Comparison of ENCODE assay signal across 4 worm cellular contexts in the genomic region with DNA sequence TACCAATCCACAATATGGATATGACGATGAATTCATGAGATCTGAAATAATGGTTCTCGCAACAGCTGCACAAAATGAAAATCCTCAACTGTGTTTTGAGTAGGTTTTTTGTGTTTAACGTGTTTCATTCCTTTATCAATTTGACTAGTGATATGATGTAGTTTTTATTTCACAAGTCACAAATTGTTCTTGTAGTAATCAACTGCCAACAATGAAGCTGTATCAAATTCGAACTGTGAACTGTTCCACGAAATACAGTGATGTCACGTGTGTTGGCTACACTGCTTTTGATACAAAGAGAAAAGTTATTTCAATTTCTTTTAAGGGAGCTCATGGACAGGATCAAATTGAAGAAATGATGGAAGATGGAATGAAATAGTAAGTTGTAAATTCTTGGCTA.
TF ChIP-seq lines count a peak whose summit lies in the region.

No protein-coding gene starts in this region.

TF ChIP-seq in whole organism, L1 larva, 84 proteins besides CTCF, POLR2A, EP300 and RAD21:
- peak; percentile 13 for TF ChIP-seq elt-2 (tag; optimal IDR thresholded peaks at IDR 0.05; lab: Kevin White, UChicago)
- no peak for TF ChIP-seq unc-98 (GFP tag; IDR thresholded peaks at IDR 0.05; lab: Robert Waterston, UW)
- TF ChIP-seq fkh-4 (tag; optimal IDR thresholded peaks at IDR 0.05; lab: Kevin White, UChicago; ENCODE audit: borderline replicate concordance), result no peak

TF ChIP-seq in whole organism, L3 larva, 47 proteins besides CTCF, POLR2A, EP300 and RAD21:
- no peak for TF ChIP-seq mdl-1 (tag; optimal IDR thresholded peaks at IDR 0.05; lab: Kevin White, UChicago)
- no peak for TF ChIP-seq nhr-237 (tag; optimal IDR thresholded peaks at IDR 0.05; lab: Kevin White, UChicago)
- TF ChIP-seq ztf-4 (tag; optimal IDR thresholded peaks at IDR 0.05; lab: Kevin White, UChicago), result no peak
- TF ChIP-seq ceh-9 (tag; optimal IDR thresholded peaks at IDR 0.05; lab: Kevin White, UChicago), result no peak
- no peak for TF ChIP-seq lin-39 (tag; optimal IDR thresholded peaks at IDR 0.05; lab: Kevin White, UChicago)
- peak; percentile 67 for TF ChIP-seq elt-2 (tag; optimal IDR thresholded peaks at IDR 0.05; lab: Kevin White, UChicago)
- no peak for TF ChIP-seq nhr-43 (tag; optimal IDR thresholded peaks at IDR 0.05; lab: Kevin White, UChicago; ENCODE audit: poor library complexity, severe bottlenecking)
- peak; percentile 24 for TF ChIP-seq pqm-1 (tag; optimal IDR thresholded peaks at IDR 0.05; lab: Kevin White, UChicago)
- no peak for TF ChIP-seq nhr-12 (tag; optimal IDR thresholded peaks at IDR 0.05; lab: Kevin White, UChicago)
- TF ChIP-seq snpc-4 (tag; optimal IDR thresholded peaks at IDR 0.05; lab: Kevin White, UChicago), result no peak
- no peak for TF ChIP-seq pha-4 (tag; optimal IDR thresholded peaks at IDR 0.05; lab: Kevin White, UChicago)

TF ChIP-seq in whole organism, L4 larva, 104 proteins besides CTCF, POLR2A, EP300 and RAD21:
- TF ChIP-seq nhr-6 (tag; optimal IDR thresholded peaks at IDR 0.05; lab: Kevin White, UChicago) (no peak), nhr-28 (tag; optimal IDR thresholded peaks at IDR 0.05; lab: Kevin White, UChicago) (peak; percentile 95), nhr-41 (GFP tag; IDR thresholded peaks at IDR 0.05; lab: Robert Waterston, UW) (no peak), ZK546.5 (tag; optimal IDR thresholded peaks at IDR 0.05; lab: Kevin White, UChicago) (no peak), daf-16 (GFP tag; optimal IDR thresholded peaks at IDR 0.05; lab: Kevin White, UChicago) (no peak), daf-16 (tag; optimal IDR thresholded peaks at IDR 0.05; lab: Kevin White, UChicago) (peak; percentile 56), sdz-12 (GFP tag; optimal IDR thresholded peaks at IDR 0.05; lab: Kevin White, UChicago) (no peak), Y5F2A.4 (GFP tag; optimal IDR thresholded peaks at IDR 0.05; lab: Kevin White, UChicago) (no peak), dpl-1 (GFP tag; optimal IDR thresholded peaks at IDR 0.05; lab: Kevin White, UChicago) (no peak), dmd-6 (GFP tag; IDR thresholded peaks at IDR 0.05; lab: Robert Waterston, UW) (peak; percentile 58), dve-1 (tag; optimal IDR thresholded peaks at IDR 0.05; lab: Kevin White, UChicago; ENCODE audit: insufficient read depth) (peak; percentile 50), nhr-237 (tag; optimal IDR thresholded peaks at IDR 0.05; lab: Kevin White, UChicago) (no peak), nhr-25 (tag; optimal IDR thresholded peaks at IDR 0.05; lab: Kevin White, UChicago; ENCODE audit: borderline replicate concordance, insufficient read depth) (no peak), vab-7 (GFP tag; IDR thresholded peaks at IDR 0.05; lab: Robert Waterston, UW) (no peak), mep-1 (tag; optimal IDR thresholded peaks at IDR 0.05; lab: Kevin White, UChicago) (peak; percentile 1), nhr-102 (tag; optimal IDR thresholded peaks at IDR 0.05; lab: Kevin White, UChicago) (no peak), nhr-76 (tag; optimal IDR thresholded peaks at IDR 0.05; lab: Kevin White, UChicago) (no peak), tra-1 (GFP tag; IDR thresholded peaks at IDR 0.05; lab: Robert Waterston, UW) (0 out of 2 replicates have a peak, but pooled peaks have one; percentile 40)

TF ChIP-seq in whole organism, young adult, 124 proteins besides CTCF, POLR2A, EP300 and RAD21:
- TF ChIP-seq nhr-80 (tag; optimal IDR thresholded peaks at IDR 0.05; lab: Kevin White, UChicago) (peak; percentile 38), ccch-3 (GFP tag; optimal IDR thresholded peaks at IDR 0.05; lab: Kevin White, UChicago) (no peak), nhr-179 (tag; optimal IDR thresholded peaks at IDR 0.05; lab: Kevin White, UChicago) (no peak), mes-4 (tag; optimal IDR thresholded peaks at IDR 0.05; lab: Kevin White, UChicago) (no peak), T26A5.8 (tag; optimal IDR thresholded peaks at IDR 0.05; lab: Kevin White, UChicago) (no peak), zim-3 (tag; optimal IDR thresholded peaks at IDR 0.05; lab: Kevin White, UChicago) (no peak), ceh-100 (GFP tag; IDR thresholded peaks at IDR 0.05; lab: Robert Waterston, UW) (no peak)
